Fruit fly (Drosophila melanogaster): ENCODE measurements around the gene ab.

- no peak for TF ChIP-seq Dll (optimal IDR thresholded peaks at IDR 0.05)
- no peak for TF ChIP-seq usp (GFP tag; optimal IDR thresholded peaks at IDR 0.05)
These were observed 75.1 kb downstream of the ab start, which contains the start of gene Osi21 for dm6 chr2L:11285606-11286005.

All from whole organism.